Fruit fly (Drosophila melanogaster): ENCODE data around the gene CG2955.

The CG2955 gene

DNA sequence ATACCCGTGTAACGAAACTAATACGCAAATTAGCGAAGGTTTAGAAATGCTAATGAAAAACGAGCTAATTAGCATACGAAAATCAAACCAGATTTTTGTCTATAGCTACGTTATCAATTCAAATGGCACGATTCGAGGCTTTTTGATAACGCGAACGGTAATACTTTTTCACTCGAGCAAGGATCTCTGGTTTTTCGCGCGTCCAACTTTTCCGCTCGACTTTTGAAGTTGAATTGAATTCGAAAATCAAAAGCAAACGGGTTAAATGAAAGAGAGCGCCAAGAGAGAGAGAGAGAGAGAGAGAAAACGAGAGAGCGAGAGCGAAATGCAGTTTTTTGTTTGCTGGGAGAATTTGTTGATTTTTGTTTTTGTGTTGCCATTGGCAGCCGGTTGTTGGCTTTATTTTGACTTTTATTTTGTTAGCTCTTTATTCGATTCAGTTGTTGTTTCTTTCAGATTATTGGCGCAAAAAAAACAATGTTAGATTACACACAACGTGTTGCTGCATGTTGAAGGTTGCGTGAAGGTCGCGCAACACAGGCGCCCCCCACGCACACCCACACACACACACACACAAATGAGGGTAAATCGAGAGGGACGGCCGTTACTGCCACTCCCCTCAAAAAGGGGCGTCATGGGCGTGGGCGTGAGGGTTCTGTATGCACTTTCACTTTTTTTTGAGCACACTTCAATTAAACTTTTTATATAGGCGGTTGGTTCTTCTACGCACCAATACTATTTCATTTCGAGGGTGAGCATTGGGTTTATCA lies 48.2 kb downstream of the CG2955 start:
- TF ChIP-seq Clk (GFP tag; optimal IDR thresholded peaks at IDR 0.05), result peak; percentile 28
- no peak for TF ChIP-seq CG12768 (GFP tag; optimal IDR thresholded peaks at IDR 0.05)
- TF ChIP-seq CG7101 (tag; optimal IDR thresholded peaks at IDR 0.05), result no peak
- peak; percentile 37 for TF ChIP-seq CG7045 (GFP tag; optimal IDR thresholded peaks at IDR 0.05)
- no peak for TF ChIP-seq bab1 (GFP tag; optimal IDR thresholded peaks at IDR 0.05)
- peak; percentile 22 for TF ChIP-seq Mnt (GFP tag; optimal IDR thresholded peaks at IDR 0.05)
- TF ChIP-seq CG1620 (GFP tag; optimal IDR thresholded peaks at IDR 0.05), result no peak
- TF ChIP-seq CG5204 (GFP tag; optimal IDR thresholded peaks at IDR 0.05), result peak; percentile 21
- peak; percentile 77 for TF ChIP-seq pad (GFP tag; optimal IDR thresholded peaks at IDR 0.05)
- peak; percentile 32 for TF ChIP-seq CG11617 (GFP tag; optimal IDR thresholded peaks at IDR 0.05)
- TF ChIP-seq CG33017 (tag; optimal IDR thresholded peaks at IDR 0.05), result no peak

DNA sequence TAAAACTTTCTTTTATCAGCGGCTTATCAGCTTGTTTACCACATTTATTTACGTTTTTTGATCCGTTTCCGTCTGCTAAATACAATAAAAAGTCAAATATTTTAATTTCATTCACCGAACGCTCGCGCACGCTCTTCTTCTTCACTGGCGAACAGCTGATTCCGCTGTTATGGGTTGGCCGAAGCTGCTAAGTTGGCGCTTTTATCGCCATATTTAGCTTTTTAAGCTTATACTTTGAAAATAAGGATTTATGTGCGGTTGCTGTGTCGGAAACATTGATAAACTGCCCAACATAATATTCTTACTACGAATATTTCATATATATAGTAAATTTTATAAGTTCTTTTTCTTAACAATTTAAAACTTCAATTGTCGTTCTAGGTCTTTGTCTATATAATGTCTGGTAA lies 48.8 kb downstream of the CG2955 start, which contains the start of gene Naprt:
TSS of gene Naprt (minus strand) at position 159 of the 407 bp plus-strand sequence.
- no peak for TF ChIP-seq Crg-1 (GFP tag; optimal IDR thresholded peaks at IDR 0.05)
- no peak for TF ChIP-seq CG33017 (tag; optimal IDR thresholded peaks at IDR 0.05)
- peak; percentile 34 for TF ChIP-seq pad (GFP tag; optimal IDR thresholded peaks at IDR 0.05)
- peak; percentile 5 for TF ChIP-seq tj (GFP tag; optimal IDR thresholded peaks at IDR 0.05)
- TF ChIP-seq CG12768 (GFP tag; optimal IDR thresholded peaks at IDR 0.05), result peak; percentile 17
- TF ChIP-seq CG11617 (GFP tag; optimal IDR thresholded peaks at IDR 0.05), result no peak
- TF ChIP-seq toe (GFP tag; optimal IDR thresholded peaks at IDR 0.05), result peak; percentile 41
- no peak for TF ChIP-seq CG14711 (tag; optimal IDR thresholded peaks at IDR 0.05)
- peak; percentile 34 for TF ChIP-seq kay (GFP tag; ENCODE audit: borderline replicate concordance)
- no peak for TF ChIP-seq CG7101 (tag; optimal IDR thresholded peaks at IDR 0.05)
- no peak for TF ChIP-seq Mnt (GFP tag; optimal IDR thresholded peaks at IDR 0.05)
- TF ChIP-seq Hr96 (GFP tag; optimal IDR thresholded peaks at IDR 0.05), result no peak
- no peak for TF ChIP-seq CG5204 (GFP tag; optimal IDR thresholded peaks at IDR 0.05)
- peak; percentile 4 for TF ChIP-seq CG1620 (GFP tag; optimal IDR thresholded peaks at IDR 0.05)
- TF ChIP-seq ovo (GFP tag; optimal IDR thresholded peaks at IDR 0.05), result no peak
- TF ChIP-seq cnc (optimal IDR thresholded peaks at IDR 0.05), result no peak
- TF ChIP-seq cic (GFP tag; optimal IDR thresholded peaks at IDR 0.05), result peak; percentile 82
